Worm (Caenorhabditis elegans) whole organism, midembryonic: ENCODE data around the gene F02E11.4.

Experiments used
- flt-1 ChIP-seq: fragments of 200-800 bp; sonication (Bioruptor generic); IDR thresholded peaks from 2 replicates; pipeline ENCODE4 v1.3.6; 2022; ENCODE audit warnings: missing genetic modification characterization, missing compliant biosample characterization
- tab-1 ChIP-seq: fragments of 200-800 bp; sonication (Bioruptor generic); IDR thresholded peaks from 2 replicates; pipeline ENCODE4 v1.3.6; 2022; ENCODE audit warnings: missing genetic modification characterization, missing compliant biosample characterization
- ztf-23 ChIP-seq: fragments of 200-800 bp; sonication (Bioruptor generic); IDR thresholded peaks from 2 replicates; pipeline ENCODE4 v1.3.6; 2022; ENCODE audit warnings: missing genetic modification reagents, missing genetic modification characterization, missing compliant biosample characterization

DNA sequence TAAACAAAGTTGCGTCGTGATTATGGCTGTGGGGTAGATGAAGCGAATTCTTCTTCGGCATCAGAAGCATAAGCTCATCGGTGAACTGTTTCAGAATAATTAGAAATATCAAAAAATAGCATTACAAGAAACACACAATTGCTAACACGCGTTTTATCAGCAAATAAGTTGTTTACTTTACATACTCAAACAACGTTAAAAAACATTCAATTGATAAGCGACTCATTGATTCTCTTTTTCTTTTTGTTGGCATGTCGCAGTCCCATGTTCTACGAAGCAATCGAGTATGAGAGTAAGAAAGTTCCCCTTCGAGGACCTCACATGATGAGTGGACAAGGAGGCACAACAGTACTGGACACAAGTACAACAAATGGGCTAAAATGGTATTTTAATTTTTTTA lies 19.1 kb upstream of the F02E11.4 start, which contains the start of gene btb-16:
- no peak for TF ChIP-seq ztf-23
- no peak for TF ChIP-seq flt-1 (GFP tag; lab: Robert Waterston, UW)
- TF ChIP-seq tab-1 (GFP tag; lab: Robert Waterston, UW) = no peak
